Fruit fly (Drosophila melanogaster): ENCODE data around the gene CG4456.

The CG4456 gene

DNA sequence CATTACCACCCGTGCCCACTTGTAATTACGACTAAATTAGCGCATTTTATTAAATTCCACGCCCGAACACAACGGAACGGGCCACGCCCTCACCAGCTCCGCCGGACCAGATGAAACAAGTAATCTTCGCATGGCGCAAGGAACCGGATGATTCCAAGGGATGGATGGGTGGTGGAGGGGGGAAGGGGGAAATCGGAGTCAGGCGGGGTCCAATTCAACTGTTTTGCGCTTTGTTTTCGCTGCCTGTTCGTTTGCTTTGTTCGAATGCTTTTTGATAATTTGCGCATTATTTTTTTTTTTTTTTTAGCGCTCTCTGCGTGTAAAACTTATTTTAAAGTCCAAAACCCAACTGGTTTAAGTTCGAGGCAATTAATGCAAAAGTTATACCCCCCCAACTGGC, 24.2 kb downstream of the CG4456 start:
- TF ChIP-seq Hr96 (GFP tag; optimal IDR thresholded peaks at IDR 0.05) (no peak), tj (GFP tag; optimal IDR thresholded peaks at IDR 0.05) (peak; percentile 37)

DNA sequence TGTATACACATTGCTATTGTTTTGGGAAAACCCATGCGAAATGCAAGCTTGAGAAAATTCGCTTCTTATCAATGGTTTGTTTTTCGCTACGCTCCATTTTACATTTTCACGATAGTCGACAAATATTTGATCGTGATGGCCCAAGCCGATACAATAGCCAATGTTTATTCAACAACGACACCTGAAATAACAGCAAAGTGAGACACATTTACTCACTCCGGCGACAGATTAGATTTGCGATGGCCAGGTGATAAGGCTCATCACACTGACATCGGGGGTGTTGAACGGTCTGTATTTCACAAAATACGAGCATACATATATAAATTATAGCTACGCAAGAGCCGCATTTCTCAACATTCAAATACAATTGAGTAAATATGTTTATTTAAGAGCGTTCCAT, 24.6 kb downstream of the CG4456 start:
- TF ChIP-seq CG7045 (GFP tag; optimal IDR thresholded peaks at IDR 0.05) (peak; percentile 92), CG14711 (tag; optimal IDR thresholded peaks at IDR 0.05) (peak; percentile 68), bab1 (GFP tag; optimal IDR thresholded peaks at IDR 0.05) (peak; percentile 57), Mnt (GFP tag; optimal IDR thresholded peaks at IDR 0.05) (peak; percentile 77), Hr96 (GFP tag; optimal IDR thresholded peaks at IDR 0.05) (no peak), kay (GFP tag; ENCODE audit: borderline replicate concordance) (peak; percentile 92), CG1620 (GFP tag; optimal IDR thresholded peaks at IDR 0.05) (peak; percentile 69), CG11617 (GFP tag; optimal IDR thresholded peaks at IDR 0.05) (peak; percentile 72), CG12768 (GFP tag; optimal IDR thresholded peaks at IDR 0.05) (peak; percentile 94), tj (GFP tag; optimal IDR thresholded peaks at IDR 0.05) (no peak), cic (GFP tag; optimal IDR thresholded peaks at IDR 0.05) (peak; percentile 92), CG5204 (GFP tag; optimal IDR thresholded peaks at IDR 0.05) (no peak), cnc (optimal IDR thresholded peaks at IDR 0.05) (no peak), CG7101 (tag; optimal IDR thresholded peaks at IDR 0.05) (peak; percentile 88), Clk (GFP tag; optimal IDR thresholded peaks at IDR 0.05) (peak; percentile 72), ovo (GFP tag; optimal IDR thresholded peaks at IDR 0.05) (peak; percentile 93), toe (GFP tag; optimal IDR thresholded peaks at IDR 0.05) (peak; percentile 36), Crg-1 (GFP tag; optimal IDR thresholded peaks at IDR 0.05) (peak; percentile 86), CG33017 (tag; optimal IDR thresholded peaks at IDR 0.05) (peak; percentile 76), pad (GFP tag; optimal IDR thresholded peaks at IDR 0.05) (peak; percentile 74)

DNA sequence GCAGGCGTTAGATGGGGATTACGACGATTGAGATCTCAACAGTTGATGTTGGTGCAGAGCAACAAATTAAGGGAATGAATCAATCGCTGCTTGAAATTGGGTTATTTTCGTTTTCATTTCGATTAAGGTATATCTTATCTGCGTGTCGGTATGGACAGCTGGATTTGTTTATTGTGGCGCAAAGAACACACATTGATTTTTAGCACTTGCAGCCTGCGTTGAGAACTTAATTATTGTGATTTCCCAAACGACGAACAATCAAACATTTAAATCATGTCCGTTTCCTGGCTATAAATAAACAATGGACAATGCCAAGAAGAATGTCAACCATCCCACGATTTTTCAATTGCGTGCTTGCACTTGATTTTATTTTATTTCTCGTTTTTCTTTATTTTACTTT, 25.5 kb downstream of the CG4456 start:
- TF ChIP-seq tj (GFP tag; optimal IDR thresholded peaks at IDR 0.05) (no peak), CG7101 (tag; optimal IDR thresholded peaks at IDR 0.05) (no peak), pad (GFP tag; optimal IDR thresholded peaks at IDR 0.05) (no peak), CG11617 (GFP tag; optimal IDR thresholded peaks at IDR 0.05) (no peak), Hr96 (GFP tag; optimal IDR thresholded peaks at IDR 0.05) (no peak), CG12768 (GFP tag; optimal IDR thresholded peaks at IDR 0.05) (no peak), ovo (GFP tag; optimal IDR thresholded peaks at IDR 0.05) (no peak), cic (GFP tag; optimal IDR thresholded peaks at IDR 0.05) (no peak), bab1 (GFP tag; optimal IDR thresholded peaks at IDR 0.05) (no peak), CG7045 (GFP tag; optimal IDR thresholded peaks at IDR 0.05) (no peak), CG5204 (GFP tag; optimal IDR thresholded peaks at IDR 0.05) (no peak)

DNA sequence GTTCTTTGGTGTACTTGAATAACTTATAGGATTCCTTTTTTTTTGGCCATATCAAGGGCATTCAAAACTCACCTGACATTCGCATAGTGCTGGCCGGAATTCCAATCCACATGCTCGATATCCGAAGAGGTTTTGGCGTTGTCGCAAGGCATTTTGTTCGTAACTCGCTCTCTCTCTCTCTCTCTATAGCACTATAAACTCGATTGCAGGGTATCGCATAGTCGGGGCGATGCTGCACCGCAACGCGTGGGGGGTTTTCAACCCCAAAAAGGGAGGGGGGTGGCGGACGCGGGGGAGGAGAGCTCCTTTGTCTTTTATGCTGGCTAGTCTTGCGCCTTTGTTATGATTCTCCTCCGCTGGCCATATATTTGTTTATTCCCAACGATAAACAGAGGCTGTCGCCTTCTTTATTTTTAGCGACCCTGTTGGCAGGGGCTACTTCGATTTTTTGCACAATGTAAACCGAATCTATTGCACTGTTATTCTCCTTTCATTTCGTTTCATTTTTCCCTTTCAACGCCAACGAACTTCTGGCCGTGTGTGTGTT, 26.0 kb downstream of the CG4456 start:
- TF ChIP-seq CG7045 (GFP tag; optimal IDR thresholded peaks at IDR 0.05) (peak; percentile 45), CG33017 (tag; optimal IDR thresholded peaks at IDR 0.05) (no peak)

DNA sequence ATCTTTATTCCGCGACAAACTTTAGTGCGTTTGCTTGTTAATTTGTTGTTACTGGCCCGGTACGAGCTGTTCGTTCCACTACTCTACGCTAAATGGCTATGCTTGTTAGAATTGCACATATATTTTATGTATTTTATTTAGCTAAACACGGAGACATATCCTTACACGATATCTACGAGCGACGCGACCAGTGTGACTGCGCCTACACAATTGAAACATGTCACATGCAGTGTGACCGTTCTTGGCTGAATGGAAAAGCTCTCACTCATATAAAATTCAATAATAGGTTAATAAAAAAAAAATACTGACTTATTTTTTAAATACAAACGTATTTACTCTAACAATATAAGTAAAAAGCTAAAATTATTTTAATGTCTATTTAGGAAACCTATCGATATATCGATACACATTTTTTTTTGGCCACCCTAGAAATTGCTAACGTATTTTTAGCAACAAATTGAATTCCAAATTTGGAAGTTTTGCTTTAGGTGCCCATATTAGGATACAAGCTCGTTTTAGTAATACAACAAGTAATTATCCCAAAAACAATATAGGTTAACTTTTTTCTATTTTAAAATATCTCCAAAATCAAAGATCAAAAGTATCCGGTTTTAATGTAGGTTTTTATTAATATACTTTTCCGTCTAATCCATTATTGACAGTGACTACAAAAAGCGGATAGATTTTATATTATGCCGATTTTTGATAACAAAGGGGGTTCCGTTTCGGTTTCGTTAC, 26.7 kb downstream of the CG4456 start, which contains the start of gene CG4080:
Gene CG4080 (minus strand): TSS at position 215 of the 738 bp plus-strand sequence.
- TF ChIP-seq Mnt (GFP tag; optimal IDR thresholded peaks at IDR 0.05) (peak; percentile 63), ovo (GFP tag; optimal IDR thresholded peaks at IDR 0.05) (peak; percentile 39), CG14711 (tag; optimal IDR thresholded peaks at IDR 0.05) (peak; percentile 43), CG7101 (tag; optimal IDR thresholded peaks at IDR 0.05) (peak; percentile 37), toe (GFP tag; optimal IDR thresholded peaks at IDR 0.05) (no peak), CG12768 (GFP tag; optimal IDR thresholded peaks at IDR 0.05) (no peak), CG11617 (GFP tag; optimal IDR thresholded peaks at IDR 0.05) (peak; percentile 76), Hr96 (GFP tag; optimal IDR thresholded peaks at IDR 0.05) (no peak), cic (GFP tag; optimal IDR thresholded peaks at IDR 0.05) (peak; percentile 38), pad (GFP tag; optimal IDR thresholded peaks at IDR 0.05) (no peak), CG33017 (tag; optimal IDR thresholded peaks at IDR 0.05) (peak; percentile 49), CG7045 (GFP tag; optimal IDR thresholded peaks at IDR 0.05) (no peak), tj (GFP tag; optimal IDR thresholded peaks at IDR 0.05) (no peak), cnc (optimal IDR thresholded peaks at IDR 0.05) (no peak), kay (GFP tag; ENCODE audit: borderline replicate concordance) (peak; percentile 98), bab1 (GFP tag; optimal IDR thresholded peaks at IDR 0.05) (peak; percentile 42), CG1620 (GFP tag; optimal IDR thresholded peaks at IDR 0.05) (peak; percentile 49), CG5204 (GFP tag; optimal IDR thresholded peaks at IDR 0.05) (no peak), Crg-1 (GFP tag; optimal IDR thresholded peaks at IDR 0.05) (peak; percentile 33), Clk (GFP tag; optimal IDR thresholded peaks at IDR 0.05) (no peak)

DNA sequence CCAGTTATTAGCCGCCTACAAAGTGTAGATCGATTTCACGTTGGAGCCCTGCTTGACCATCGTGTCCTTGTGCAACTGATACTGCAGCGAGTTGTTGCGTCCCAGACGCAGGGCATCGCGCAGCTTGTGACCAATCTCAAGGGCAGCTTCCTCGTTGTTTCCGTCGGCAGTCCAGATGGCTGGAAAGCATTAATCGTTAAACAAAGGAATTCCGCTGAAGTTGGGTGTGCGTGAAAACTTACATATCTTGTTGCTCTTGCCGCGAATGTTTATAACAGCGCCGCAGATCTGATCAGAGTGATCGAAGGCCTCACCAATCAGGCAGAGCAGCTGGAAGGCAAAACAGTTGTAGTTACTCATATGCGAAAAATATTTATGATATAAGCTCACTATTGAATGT, 27.3 kb downstream of the CG4456 start:
- TF ChIP-seq Crg-1 (GFP tag; optimal IDR thresholded peaks at IDR 0.05) (no peak), cic (GFP tag; optimal IDR thresholded peaks at IDR 0.05) (no peak), CG14711 (tag; optimal IDR thresholded peaks at IDR 0.05) (no peak), Mnt (GFP tag; optimal IDR thresholded peaks at IDR 0.05) (no peak), ovo (GFP tag; optimal IDR thresholded peaks at IDR 0.05) (no peak), CG7045 (GFP tag; optimal IDR thresholded peaks at IDR 0.05) (no peak), CG1620 (GFP tag; optimal IDR thresholded peaks at IDR 0.05) (no peak), tj (GFP tag; optimal IDR thresholded peaks at IDR 0.05) (no peak), Clk (GFP tag; optimal IDR thresholded peaks at IDR 0.05) (no peak)

Measured in whole organism, adult.